Fruit fly (Drosophila melanogaster) whole organism, prepupa: ENCODE measurements around the gene Syx1A.

Source experiments
- Blimp-1 ChIP-seq: fragments of 200-800 bp; sonication (Bioruptor generic); optimal IDR thresholded peaks from 3 replicates; lab custom pipeline; 2017; ENCODE audit warnings: missing biosample characterization, missing genetic modification characterization, mild to moderate bottlenecking, moderate library complexity, missing genetic modification reagents
- CG10669 ChIP-seq: fragments of 200-800 bp; sonication (Bioruptor generic); optimal IDR thresholded peaks from 3 replicates; lab custom pipeline; 2018; ENCODE audit warnings: missing biosample characterization, mild to moderate bottlenecking, missing genetic modification characterization, moderate library complexity
- CG11294 ChIP-seq: fragments of 200-800 bp; sonication (Bioruptor generic); IDR thresholded peaks from 2 replicates; pipeline ENCODE4 v1.3.6; 2022; ENCODE audit warnings: missing biosample characterization, missing genetic modification characterization
- CG4318 ChIP-seq: fragments of 200-800 bp; sonication (Bioruptor generic); optimal IDR thresholded peaks from 3 replicates; lab custom pipeline; 2017; ENCODE audit warnings: missing biosample characterization, mild to moderate bottlenecking, missing genetic modification characterization
- CG6792 ChIP-seq: fragments of 200-800 bp; sonication (Bioruptor generic); optimal IDR thresholded peaks from 3 replicates; lab custom pipeline; 2016; ENCODE audit warnings: missing biosample characterization, missing genetic modification characterization
- CG6854 ChIP-seq: fragments of 200-800 bp; sonication (Bioruptor generic); optimal IDR thresholded peaks from 2 replicates; lab custom pipeline; 2017; ENCODE audit warnings: missing biosample characterization, mild to moderate bottlenecking, missing genetic modification characterization
- Gug ChIP-seq: fragments of 200-800 bp; sonication (Bioruptor generic); IDR thresholded peaks from 2 replicates; pipeline ENCODE4 v1.3.6; 2022; ENCODE audit warnings: missing biosample characterization, missing genetic modification characterization
- achi ChIP-seq: fragments of 200-800 bp; sonication (Bioruptor generic); optimal IDR thresholded peaks from 3 replicates; lab custom pipeline; 2016; ENCODE audit warnings: missing biosample characterization, missing genetic modification characterization
- esn ChIP-seq: fragments of 200-800 bp; sonication (Bioruptor generic); optimal IDR thresholded peaks from 2 replicates; lab custom pipeline; 2016; ENCODE audit warnings: missing biosample characterization, mild to moderate bottlenecking, missing genetic modification characterization, moderate library complexity
- fd85E ChIP-seq: fragments of 200-800 bp; sonication (Bioruptor generic); optimal IDR thresholded peaks from 3 replicates; lab custom pipeline; 2016; ENCODE audit warnings: missing biosample characterization, missing genetic modification characterization

dm6 chr3R:24068830-24069229, 36.7 kb downstream of the Syx1A start:
- TF ChIP-seq CG10669 (GFP tag; lab: Kevin White, UChicago) (no peak), Blimp-1 (no peak), Gug (no peak), CG6854 (GFP tag; lab: Kevin White, UChicago) (no peak), CG4318 (GFP tag; lab: Kevin White, UChicago) (no peak), esn (GFP tag; lab: Kevin White, UChicago) (no peak), CG11294 (GFP tag; lab: Robert Waterston, UW) (no peak), achi (GFP tag; lab: Kevin White, UChicago) (no peak), fd85E (GFP tag; lab: Kevin White, UChicago) (no peak), CG6792 (GFP tag; lab: Kevin White, UChicago) (no peak)
